Worm (Caenorhabditis elegans): ENCODE measurements around the gene pas-6.

DNA sequence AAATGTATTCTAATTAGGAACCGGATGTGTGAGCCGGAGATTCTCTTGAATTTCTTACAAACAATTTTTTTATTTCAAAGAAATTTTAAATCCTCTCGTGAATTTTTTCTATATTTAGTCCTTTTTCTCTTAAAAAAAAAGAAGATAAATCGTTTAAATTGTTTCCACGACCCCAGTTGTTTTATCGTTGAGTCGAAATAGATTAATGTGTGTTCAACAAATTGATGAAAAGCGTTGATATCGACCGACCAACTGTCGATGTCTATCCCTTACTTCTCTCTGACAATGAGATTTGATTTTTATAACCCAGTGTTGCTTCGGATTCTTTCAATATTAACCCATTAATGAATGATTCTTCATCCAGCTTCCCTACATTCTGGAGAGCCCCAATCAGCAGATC, 22.1 kb upstream of the pas-6 start, which contains the start of gene CD4.1:
- TF ChIP-seq ama-1 (optimal IDR thresholded peaks at IDR 0.05) (no peak), ceh-13 (GFP tag; optimal IDR thresholded peaks at IDR 0.05) (no peak)

Data from whole organism, early embryonic.